Worm (Caenorhabditis elegans): ENCODE measurements around the gene clec-174.
A peak's percentile ranks its signal among the peaks of the same experiment; 100 is the strongest.

The clec-174 gene

ce11 chrIV:3906393-3906792 is 35.1 kb downstream of the clec-174 start, which contains the start of gene F56D6.11:
TSS of gene F56D6.11 (minus strand) at chrIV:3906493.
- TF ChIP-seq Y22D7AL.16 (tag; optimal IDR thresholded peaks at IDR 0.05) (no peak), nhr-232 (tag; optimal IDR thresholded peaks at IDR 0.05) (no peak), lin-11 (tag; optimal IDR thresholded peaks at IDR 0.05) (no peak), gmeb-2 (tag; optimal IDR thresholded peaks at IDR 0.05) (no peak), ttx-3 (tag; optimal IDR thresholded peaks at IDR 0.05) (no peak), pros-1 (tag; optimal IDR thresholded peaks at IDR 0.05) (no peak), madf-2 (tag; optimal IDR thresholded peaks at IDR 0.05) (no peak), T23F11.4 (GFP tag; optimal IDR thresholded peaks at IDR 0.05) (no peak), ceh-22 (tag; optimal IDR thresholded peaks at IDR 0.05) (no peak), ceh-48 (tag; optimal IDR thresholded peaks at IDR 0.05) (no peak), ceh-31 (tag; optimal IDR thresholded peaks at IDR 0.05) (no peak)

- TF ChIP-seq ahr-1 (tag; optimal IDR thresholded peaks at IDR 0.05) (no peak), ttx-3 (tag; optimal IDR thresholded peaks at IDR 0.05) (no peak), unc-42 (tag; optimal IDR thresholded peaks at IDR 0.05) (no peak), unc-3 (GFP tag; conservative IDR thresholded peaks at IDR 0.05) (no peak), unc-3 (tag; optimal IDR thresholded peaks at IDR 0.05) (no peak), pha-4 (tag; optimal IDR thresholded peaks at IDR 0.05) (no peak)
Observed at ce11 chrIV:3904620-3905019, 36.9 kb downstream of the clec-174 start, which contains the start of gene F56D6.21. TSS of gene F56D6.21 (plus strand) at chrIV:3904920.

- TF ChIP-seq fkh-6 (tag; optimal IDR thresholded peaks at IDR 0.05) (no peak), ahr-1 (tag; optimal IDR thresholded peaks at IDR 0.05) (no peak), pha-4 (tag; optimal IDR thresholded peaks at IDR 0.05) (no peak), unc-86 (tag; optimal IDR thresholded peaks at IDR 0.05) (no peak)
Observed at ce11 chrIV:3902955-3903354, 38.6 kb downstream of the clec-174 start, which contains the start of gene F56D6.6. TSS of gene F56D6.6 (plus strand) at chrIV:3903255.

ce11 chrIV:3899719-3900554 is 41.6 kb downstream of the clec-174 start, which contains the start of gene srz-62:
TSS of gene srz-62 (plus strand) at chrIV:3900504.
- TF ChIP-seq hlh-6 (tag; optimal IDR thresholded peaks at IDR 0.05) (no peak), lin-11 (tag; optimal IDR thresholded peaks at IDR 0.05) (no peak), ceh-31 (tag; optimal IDR thresholded peaks at IDR 0.05) (no peak), nfya-1 (tag; optimal IDR thresholded peaks at IDR 0.05) (no peak), elt-2 (tag; optimal IDR thresholded peaks at IDR 0.05) (peak; percentile 100), tbx-2 (tag; optimal IDR thresholded peaks at IDR 0.05) (no peak), nhr-232 (tag; optimal IDR thresholded peaks at IDR 0.05) (no peak), madf-2 (tag; optimal IDR thresholded peaks at IDR 0.05) (no peak), pqm-1 (tag; optimal IDR thresholded peaks at IDR 0.05) (peak; percentile 82), ama-1 (optimal IDR thresholded peaks at IDR 0.05) (no peak), K09A11.1 (tag; optimal IDR thresholded peaks at IDR 0.05; ENCODE audit: insufficient read depth) (no peak), zip-5 (tag; optimal IDR thresholded peaks at IDR 0.05) (peak; percentile 20), sox-2 (GFP tag; IDR thresholded peaks at IDR 0.05) (no peak)

ce11 chrIV:3894770-3895169 is 46.7 kb downstream of the clec-174 start, which contains the start of gene dct-8:
TSS of gene dct-8 (plus strand) at chrIV:3895070.
- no peak for TF ChIP-seq elt-2 (tag; optimal IDR thresholded peaks at IDR 0.05)
- no peak for TF ChIP-seq pqm-1 (tag; optimal IDR thresholded peaks at IDR 0.05)
- TF ChIP-seq pat-9 (tag; optimal IDR thresholded peaks at IDR 0.05), result no peak
- TF ChIP-seq nfya-1 (tag; optimal IDR thresholded peaks at IDR 0.05), result no peak
- no peak for TF ChIP-seq ceh-6 (GFP tag; optimal IDR thresholded peaks at IDR 0.05)
- no peak for TF ChIP-seq pag-3 (tag; optimal IDR thresholded peaks at IDR 0.05; ENCODE audit: borderline replicate concordance)
- TF ChIP-seq T23F11.4 (GFP tag; optimal IDR thresholded peaks at IDR 0.05), result no peak
- TF ChIP-seq nhr-232 (tag; optimal IDR thresholded peaks at IDR 0.05), result no peak
- TF ChIP-seq ref-2 (tag; optimal IDR thresholded peaks at IDR 0.05), result no peak
- TF ChIP-seq dmd-4 (tag; optimal IDR thresholded peaks at IDR 0.05; ENCODE audit: borderline replicate concordance), result no peak
- no peak for TF ChIP-seq rnt-1 (tag; optimal IDR thresholded peaks at IDR 0.05)
- TF ChIP-seq ahr-1 (tag; optimal IDR thresholded peaks at IDR 0.05), result no peak
- no peak for TF ChIP-seq nhr-11 (tag; optimal IDR thresholded peaks at IDR 0.05)

Measured in whole organism, late embryonic.